Fruit fly (Drosophila melanogaster) whole organism, embryonic: ENCODE data around the gene Gr5a.

Experiments used
- Ada2b ChIP-seq: fragments of 200-800 bp; sonication (Bioruptor generic); IDR thresholded peaks from 2 replicates; pipeline ENCODE4 v1.3.6; 2022; ENCODE audit warnings: missing biosample characterization, missing genetic modification characterization
- CG12155 ChIP-seq: fragments of 200-800 bp; sonication (Bioruptor generic); optimal IDR thresholded peaks from 3 replicates; lab custom pipeline; 2016; ENCODE audit warnings: missing biosample characterization, missing genetic modification characterization
- CG13424 ChIP-seq: fragments of 200-800 bp; sonication (Bioruptor generic); optimal IDR thresholded peaks from 2 replicates; lab custom pipeline; 2019; ENCODE audit warnings: missing biosample characterization, mild to moderate bottlenecking, missing genetic modification characterization, moderate library complexity
- CG18476 ChIP-seq: fragments of 200-800 bp; sonication (Bioruptor generic); optimal IDR thresholded peaks from 2 replicates; lab custom pipeline; 2016; ENCODE audit warnings: missing biosample characterization, mild to moderate bottlenecking, missing genetic modification characterization
- CG2202 ChIP-seq: fragments of 200-800 bp; sonication (Bioruptor generic); optimal IDR thresholded peaks from 2 replicates; lab custom pipeline; 2018; ENCODE audit warnings: missing biosample characterization, mild to moderate bottlenecking, missing genetic modification characterization
- CG7745 ChIP-seq: fragments of 200-800 bp; sonication (Bioruptor generic); optimal IDR thresholded peaks from 2 replicates; lab custom pipeline; 2018; ENCODE audit warnings: missing biosample characterization, mild to moderate bottlenecking, missing genetic modification characterization, moderate library complexity
- CG7987 ChIP-seq: fragments of 200-800 bp; sonication (Bioruptor generic); optimal IDR thresholded peaks from 2 replicates; lab custom pipeline; 2018; ENCODE audit warnings: missing biosample characterization, mild to moderate bottlenecking, missing genetic modification characterization, moderate library complexity
- Spps ChIP-seq: fragments of 200-800 bp; sonication (Bioruptor generic); optimal IDR thresholded peaks from 2 replicates; lab custom pipeline; 2018; ENCODE audit warnings: missing biosample characterization, mild to moderate bottlenecking, missing genetic modification characterization
- aop ChIP-seq: fragments of 200-800 bp; sonication (Bioruptor generic); IDR thresholded peaks from 2 replicates; pipeline ENCODE4 v1.3.6; 2022; ENCODE audit warnings: missing biosample characterization, missing genetic modification characterization
- cato ChIP-seq: fragments of 200-800 bp; sonication (Bioruptor generic); optimal IDR thresholded peaks from 2 replicates; lab custom pipeline; 2016; ENCODE audit warnings: missing biosample characterization, missing genetic modification characterization, borderline replicate concordance
- croc ChIP-seq: fragments of 200-800 bp; sonication (Bioruptor generic); conservative IDR thresholded peaks from 3 replicates; pipeline ENCODE4 v1.3.6; 2022; ENCODE audit warnings: missing biosample characterization, missing genetic modification characterization
- trh ChIP-seq: fragments of 200-800 bp; sonication (Bioruptor generic); optimal IDR thresholded peaks from 2 replicates; lab custom pipeline; 2016; ENCODE audit warnings: missing biosample characterization, missing genetic modification characterization

dm6 chrX:5676855-5677254 is 3.6 kb upstream of the Gr5a start:
- no peak for TF ChIP-seq CG7745 (tag; lab: Kevin White, UChicago)
- TF ChIP-seq CG2202 (tag; lab: Kevin White, UChicago) = no peak
- TF ChIP-seq aop = no peak
- no peak for TF ChIP-seq CG13424 (tag; lab: Kevin White, UChicago)
- no peak for TF ChIP-seq croc (GFP tag; lab: Robert Waterston, UW)
- TF ChIP-seq CG12155 = no peak
- no peak for TF ChIP-seq cato
- TF ChIP-seq Spps (tag; lab: Kevin White, UChicago) = no peak
- no peak for TF ChIP-seq CG18476 (GFP tag; lab: Kevin White, UChicago)
- no peak for TF ChIP-seq Ada2b
- no peak for TF ChIP-seq trh (GFP tag; lab: Kevin White, UChicago)
- no peak for TF ChIP-seq CG7987 (GFP tag; lab: Kevin White, UChicago)
